Fruit fly (Drosophila melanogaster): ENCODE measurements around the gene TTLL15.

- TF ChIP-seq cic (GFP tag; optimal IDR thresholded peaks at IDR 0.05) (no peak), Clk (GFP tag; optimal IDR thresholded peaks at IDR 0.05) (no peak), kay (GFP tag; ENCODE audit: borderline replicate concordance) (no peak), tj (GFP tag; optimal IDR thresholded peaks at IDR 0.05) (no peak), cnc (optimal IDR thresholded peaks at IDR 0.05) (no peak), CG5204 (GFP tag; optimal IDR thresholded peaks at IDR 0.05) (no peak), Crg-1 (GFP tag; optimal IDR thresholded peaks at IDR 0.05) (no peak), Hr96 (GFP tag; optimal IDR thresholded peaks at IDR 0.05) (no peak), CG11617 (GFP tag; optimal IDR thresholded peaks at IDR 0.05) (no peak), Mnt (GFP tag; optimal IDR thresholded peaks at IDR 0.05) (no peak), CG12768 (GFP tag; optimal IDR thresholded peaks at IDR 0.05) (no peak)
These were observed 35.8 kb upstream of the TTLL15 start, which contains the start of gene Desi for dm6 chr3R:10779269-10779668.

Measured in whole organism, adult.